Fruit fly (Drosophila melanogaster) whole organism, pupa: Measurements from ENCODE around the gene pip.

ENCODE experiments used
- CG10348 ChIP-seq: fragments of 200-800 bp; sonication (Bioruptor generic); IDR thresholded peaks from 2 replicates; pipeline ENCODE4 v1.3.6; 2022; ENCODE audit warnings: missing biosample characterization, missing genetic modification characterization
- CG12605 ChIP-seq: fragments of 200-800 bp; sonication (Bioruptor generic); IDR thresholded peaks from 2 replicates; pipeline ENCODE4 v1.3.6; 2022; ENCODE audit warnings: missing biosample characterization, missing genetic modification characterization
- CG13204 ChIP-seq: fragments of 200-800 bp; sonication (Bioruptor generic); optimal IDR thresholded peaks from 2 replicates; lab custom pipeline; 2018; ENCODE audit warnings: missing biosample characterization, mild to moderate bottlenecking, missing genetic modification characterization, moderate library complexity
- CG14655 ChIP-seq: fragments of 200-800 bp; sonication (Bioruptor generic); optimal IDR thresholded peaks from 3 replicates; lab custom pipeline; 2017; ENCODE audit warnings: mild to moderate bottlenecking, missing biosample characterization, missing genetic modification reagents, missing genetic modification characterization
- CG15710 ChIP-seq: fragments of 200-800 bp; sonication (Bioruptor generic); optimal IDR thresholded peaks from 2 replicates; lab custom pipeline; 2018; ENCODE audit warnings: missing biosample characterization, mild to moderate bottlenecking, missing genetic modification characterization, moderate library complexity
- CG17806 ChIP-seq: fragments of 200-800 bp; sonication (Bioruptor generic); optimal IDR thresholded peaks from 2 replicates; lab custom pipeline; 2018; ENCODE audit warnings: missing biosample characterization, mild to moderate bottlenecking, missing genetic modification characterization, moderate library complexity
- CG32121 ChIP-seq: fragments of 200-800 bp; sonication (Bioruptor generic); IDR thresholded peaks from 2 replicates; pipeline ENCODE4 v1.3.6; 2022; ENCODE audit warnings: missing biosample characterization, missing genetic modification characterization
- CG34367 ChIP-seq: fragments of 200-800 bp; sonication (Bioruptor generic); optimal IDR thresholded peaks from 2 replicates; lab custom pipeline; 2018; ENCODE audit warnings: missing biosample characterization, mild to moderate bottlenecking, missing genetic modification characterization
- CG4496 ChIP-seq: fragments of 200-800 bp; sonication (Bioruptor generic); IDR thresholded peaks from 3 replicates; pipeline ENCODE4 v1.3.6; 2022; ENCODE audit warnings: missing biosample characterization, missing genetic modification characterization
- CG8159 ChIP-seq: fragments of 200-800 bp; sonication (Bioruptor generic); optimal IDR thresholded peaks from 3 replicates; lab custom pipeline; 2018; ENCODE audit warnings: missing biosample characterization, mild to moderate bottlenecking, missing genetic modification characterization, moderate library complexity
- CG8301 ChIP-seq: fragments of 200-800 bp; sonication (Bioruptor generic); optimal IDR thresholded peaks from 2 replicates; lab custom pipeline; 2018; ENCODE audit warnings: missing biosample characterization, mild to moderate bottlenecking, missing genetic modification characterization
- CG9948 ChIP-seq: fragments of 200-800 bp; sonication (Bioruptor generic); optimal IDR thresholded peaks from 2 replicates; lab custom pipeline; 2018; ENCODE audit warnings: missing biosample characterization, mild to moderate bottlenecking, missing genetic modification characterization, moderate library complexity
- D1 ChIP-seq: fragments of 200-800 bp; sonication (Bioruptor generic); optimal IDR thresholded peaks from 2 replicates; lab custom pipeline; 2018; ENCODE audit warnings: missing biosample characterization, mild to moderate bottlenecking, missing genetic modification characterization, moderate library complexity
- EcR ChIP-seq: fragments of 200-800 bp; sonication (Bioruptor generic); optimal IDR thresholded peaks from 3 replicates; lab custom pipeline; 2019; ENCODE audit warnings: missing biosample characterization, missing genetic modification characterization, mild to moderate bottlenecking, moderate library complexity, missing genetic modification reagents
- Ets98B ChIP-seq: fragments of 200-800 bp; sonication (Bioruptor generic); IDR thresholded peaks from 2 replicates; pipeline ENCODE4 v1.3.6; 2022; ENCODE audit warnings: missing biosample characterization, missing genetic modification characterization
- Pif1A ChIP-seq: fragments of 200-800 bp; sonication (Bioruptor generic); optimal IDR thresholded peaks from 3 replicates; lab custom pipeline; 2016; ENCODE audit warnings: missing biosample characterization, missing genetic modification characterization
- Pif1B ChIP-seq: fragments of 200-800 bp; sonication (Bioruptor generic); optimal IDR thresholded peaks from 3 replicates; lab custom pipeline; 2016; ENCODE audit warnings: missing biosample characterization, missing genetic modification characterization
- Snoo ChIP-seq: fragments of 200-800 bp; sonication (Bioruptor generic); optimal IDR thresholded peaks from 3 replicates; lab custom pipeline; 2017; ENCODE audit warnings: missing biosample characterization, mild to moderate bottlenecking, missing genetic modification characterization, inconsistent platforms
- fd96Ca ChIP-seq: fragments of 200-800 bp; sonication (Bioruptor generic); IDR thresholded peaks from 3 replicates; pipeline ENCODE4 v1.3.6; 2022; ENCODE audit warnings: missing biosample characterization, missing genetic modification characterization
- gl ChIP-seq: fragments of 200-800 bp; sonication (Bioruptor generic); optimal IDR thresholded peaks from 2 replicates; lab custom pipeline; 2018; ENCODE audit warnings: missing biosample characterization, mild to moderate bottlenecking, missing genetic modification characterization
- rn ChIP-seq: fragments of 200-800 bp; sonication (Bioruptor generic); IDR thresholded peaks from 2 replicates; pipeline ENCODE4 v1.3.6; 2022; ENCODE audit warnings: missing biosample characterization, missing genetic modification characterization

Gene pip

dm6 chr3L:19336678-19337077 lies 731 bp downstream of the pip start:
- no peak for TF ChIP-seq CG12605
- TF ChIP-seq CG10348 (GFP tag; lab: Robert Waterston, UW) = no peak
- no peak for TF ChIP-seq CG4496 (GFP tag; lab: Robert Waterston, UW)
- TF ChIP-seq CG9948 = peak; percentile 30
- TF ChIP-seq CG14655 (GFP tag; lab: Kevin White, UChicago) = peak; percentile 51
- no peak for TF ChIP-seq CG8301
- TF ChIP-seq CG13204 (GFP tag; lab: Kevin White, UChicago) = no peak
- no peak for TF ChIP-seq Pif1A (GFP tag; lab: Kevin White, UChicago)
- TF ChIP-seq CG8159 (tag; lab: Kevin White, UChicago) = no peak
- no peak for TF ChIP-seq Pif1B (GFP tag; lab: Kevin White, UChicago)
- TF ChIP-seq CG34367 (tag; lab: Kevin White, UChicago) = no peak

dm6 chr3L:19331763-19332162 lies 5.6 kb downstream of the pip start:
- TF ChIP-seq gl (no peak), CG4496 (GFP tag; lab: Robert Waterston, UW) (0 out of 3 replicates have a peak, but pooled peaks have one; percentile 27)
- TF ChIP-seq, all 21 proteins: peak for 1

- no peak for TF ChIP-seq CG8159 (tag; lab: Kevin White, UChicago)
- no peak for TF ChIP-seq EcR (GFP tag; lab: Kevin White, UChicago)
- no peak for TF ChIP-seq gl
- TF ChIP-seq CG8301 = peak; percentile 74
- peak; percentile 57 for TF ChIP-seq CG14655 (GFP tag; lab: Kevin White, UChicago)
- no peak for TF ChIP-seq CG34367 (tag; lab: Kevin White, UChicago)
- no peak for TF ChIP-seq CG9948
- no peak for TF ChIP-seq rn (GFP tag; lab: Robert Waterston, UW)
- no peak for TF ChIP-seq D1 (tag; lab: Kevin White, UChicago)
- TF ChIP-seq CG12605 = no peak
- TF ChIP-seq fd96Ca = peak; percentile 72
- peak; percentile 57; the same call in 1 of the 3 replicates for TF ChIP-seq CG4496 (GFP tag; lab: Robert Waterston, UW)
- no peak for TF ChIP-seq CG10348 (GFP tag; lab: Robert Waterston, UW)
- TF ChIP-seq Pif1A (GFP tag; lab: Kevin White, UChicago) = peak; percentile 58
- peak; percentile 38; the same call in 1 of the 2 replicates for TF ChIP-seq CG32121 (GFP tag; lab: Robert Waterston, UW)
- TF ChIP-seq CG17806 (tag; lab: Kevin White, UChicago) = no peak
- no peak for TF ChIP-seq Snoo (tag; lab: Kevin White, UChicago)
- TF ChIP-seq CG15710 (tag; lab: Kevin White, UChicago) = no peak
- TF ChIP-seq CG13204 (GFP tag; lab: Kevin White, UChicago) = no peak
- TF ChIP-seq Ets98B (GFP tag; lab: Robert Waterston, UW) = peak; percentile 68
- peak; percentile 6 for TF ChIP-seq Pif1B (GFP tag; lab: Kevin White, UChicago)
Measured at dm6 chr3L:19329499-19329898, 7.9 kb downstream of the pip start.

DNA sequence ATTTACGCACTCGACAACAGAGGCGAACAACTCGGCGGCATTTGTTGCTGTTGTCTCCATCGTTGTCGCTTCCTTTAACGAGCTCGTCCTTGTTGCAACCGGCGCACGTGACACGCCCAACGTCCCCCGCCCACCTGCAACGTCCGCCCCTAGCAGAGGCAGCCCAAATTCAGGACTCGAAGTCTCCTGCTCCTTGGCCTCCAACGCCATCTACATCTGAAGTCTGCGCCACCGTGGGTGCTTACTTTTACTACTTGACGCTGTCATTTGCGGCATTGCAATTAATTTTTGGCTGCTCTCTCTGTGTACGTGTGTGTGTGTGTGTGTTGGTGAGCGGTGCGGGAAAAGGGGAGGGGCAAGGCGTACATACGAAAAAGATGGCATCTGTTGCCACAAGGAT lies 9.3 kb downstream of the pip start:
- TF ChIP-seq Pif1A (GFP tag; lab: Kevin White, UChicago) = no peak
- no peak for TF ChIP-seq gl
- TF ChIP-seq CG15710 (tag; lab: Kevin White, UChicago) = no peak
- TF ChIP-seq CG10348 (GFP tag; lab: Robert Waterston, UW) = no peak
- no peak for TF ChIP-seq CG8301
- no peak for TF ChIP-seq CG8159 (tag; lab: Kevin White, UChicago)
- TF ChIP-seq rn (GFP tag; lab: Robert Waterston, UW) = no peak
- TF ChIP-seq CG32121 (GFP tag; lab: Robert Waterston, UW) = no peak
- no peak for TF ChIP-seq CG34367 (tag; lab: Kevin White, UChicago)
- TF ChIP-seq CG12605 = no peak
- TF ChIP-seq CG4496 (GFP tag; lab: Robert Waterston, UW) = no peak
- TF ChIP-seq Ets98B (GFP tag; lab: Robert Waterston, UW) = no peak
- TF ChIP-seq EcR (GFP tag; lab: Kevin White, UChicago) = no peak
- TF ChIP-seq D1 (tag; lab: Kevin White, UChicago) = no peak
- TF ChIP-seq CG14655 (GFP tag; lab: Kevin White, UChicago) = no peak

DNA sequence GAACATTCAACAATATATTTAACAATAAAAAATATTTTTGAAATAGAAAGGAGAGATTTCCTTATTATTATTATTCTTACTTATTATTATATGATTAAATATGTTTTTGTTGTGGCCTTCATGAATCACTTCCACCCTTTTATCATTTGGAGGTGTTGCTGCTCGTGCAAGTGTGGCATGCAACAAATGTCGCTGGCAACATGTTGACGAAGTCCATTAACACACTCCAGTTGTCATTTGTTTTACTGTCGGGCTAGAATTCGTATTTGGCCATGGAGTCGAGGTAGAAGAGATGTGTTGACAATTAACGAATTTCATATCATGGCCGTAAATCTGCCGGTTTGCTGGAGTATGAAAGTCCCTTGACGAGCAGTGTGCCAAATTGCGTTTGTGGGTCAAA lies 10.2 kb downstream of the pip start:
- TF ChIP-seq CG15710 (tag; lab: Kevin White, UChicago) (no peak), CG34367 (tag; lab: Kevin White, UChicago) (no peak)

- peak; percentile 73 for TF ChIP-seq CG14655 (GFP tag; lab: Kevin White, UChicago)
- peak; percentile 22 for TF ChIP-seq CG9948
- no peak for TF ChIP-seq CG15710 (tag; lab: Kevin White, UChicago)
- no peak for TF ChIP-seq CG10348 (GFP tag; lab: Robert Waterston, UW)
- no peak for TF ChIP-seq D1 (tag; lab: Kevin White, UChicago)
- TF ChIP-seq CG32121 (GFP tag; lab: Robert Waterston, UW) = peak; percentile 80
- TF ChIP-seq Pif1B (GFP tag; lab: Kevin White, UChicago) = no peak
- peak; percentile 39; the same call in 1 of the 3 replicates for TF ChIP-seq fd96Ca
- TF ChIP-seq Ets98B (GFP tag; lab: Robert Waterston, UW) = peak; percentile 80
- TF ChIP-seq CG13204 (GFP tag; lab: Kevin White, UChicago) = no peak
- TF ChIP-seq CG4496 (GFP tag; lab: Robert Waterston, UW) = peak; percentile 79
- peak; percentile 58 for TF ChIP-seq CG8301
- TF ChIP-seq EcR (GFP tag; lab: Kevin White, UChicago) = no peak
- no peak for TF ChIP-seq gl
- no peak for TF ChIP-seq CG17806 (tag; lab: Kevin White, UChicago)
- peak; percentile 55 for TF ChIP-seq CG12605
- TF ChIP-seq CG34367 (tag; lab: Kevin White, UChicago) = no peak
- no peak for TF ChIP-seq rn (GFP tag; lab: Robert Waterston, UW)
- no peak for TF ChIP-seq CG8159 (tag; lab: Kevin White, UChicago)
- peak; percentile 26 for TF ChIP-seq Pif1A (GFP tag; lab: Kevin White, UChicago)
- no peak for TF ChIP-seq Snoo (tag; lab: Kevin White, UChicago)
Measured at dm6 chr3L:19326029-19326428, 11.4 kb downstream of the pip start.
